Worm (Caenorhabditis elegans) whole organism, early embryonic: ENCODE data around the gene syd-1.

Experiments used
- aly-1 ChIP-seq: sonication (generic microtip); optimal IDR thresholded peaks from 2 replicates; lab custom pipeline; 2016; ENCODE audit warnings: missing genetic modification characterization, missing compliant biosample characterization
- ama-1 ChIP-seq: fragments of 150-350 bp; optimal IDR thresholded peaks from 2 replicates; lab custom pipeline; 2014
- ceh-36 ChIP-seq: sonication (generic microtip); optimal IDR thresholded peaks from 2 replicates; lab custom pipeline; 2016; ENCODE audit warnings: missing genetic modification characterization, inconsistent platforms, missing compliant biosample characterization
- hmbx-1 ChIP-seq: sonication (generic microtip); optimal IDR thresholded peaks from 2 replicates; lab custom pipeline; 2016; ENCODE audit warnings: mild to moderate bottlenecking, missing genetic modification characterization, missing compliant biosample characterization
- hmg-4 ChIP-seq: fragments of 200-800 bp; sonication (Bioruptor generic); optimal IDR thresholded peaks from 2 replicates; lab custom pipeline; 2018; ENCODE audit warnings: mild to moderate bottlenecking, missing genetic modification characterization, missing compliant biosample characterization
- hnd-1 ChIP-seq: sonication (generic microtip); optimal IDR thresholded peaks from 2 replicates; lab custom pipeline; 2016; ENCODE audit warnings: missing genetic modification characterization, missing compliant biosample characterization
- pes-1 ChIP-seq: fragments of 200-800 bp; sonication (Bioruptor generic); IDR thresholded peaks from 2 replicates; pipeline ENCODE4 v1.3.6; 2022; ENCODE audit warnings: missing genetic modification reagents, missing genetic modification characterization, missing compliant biosample characterization
- scrt-1 ChIP-seq: fragments of 200-800 bp; sonication (Bioruptor generic); IDR thresholded peaks from 2 replicates; pipeline ENCODE4 v1.3.6; 2022; ENCODE audit warnings: missing genetic modification characterization, missing compliant biosample characterization
- sea-1 ChIP-seq: fragments of 200-800 bp; sonication (Bioruptor generic); conservative IDR thresholded peaks from 2 replicates; pipeline ENCODE4 v1.3.6; 2022; ENCODE audit warnings: missing genetic modification characterization, missing compliant biosample characterization

ce11 chrII:7613241-7613782, 18.6 kb upstream of the syd-1 start, which contains the start of the genes oig-4 and R07G3.7:
- no peak for TF ChIP-seq sea-1 (GFP tag; lab: Robert Waterston, UW)
- no peak for TF ChIP-seq hmbx-1
- TF ChIP-seq ama-1 (lab: Kevin White, UChicago): no peak
- TF ChIP-seq hnd-1 (tag; lab: Kevin White, UChicago): no peak
- TF ChIP-seq hmg-4: no peak
- TF ChIP-seq scrt-1 (GFP tag; lab: Robert Waterston, UW): no peak
- no peak for TF ChIP-seq aly-1
- no peak for TF ChIP-seq ceh-36 (tag; lab: Kevin White, UChicago)
- no peak for TF ChIP-seq pes-1 (GFP tag; lab: Robert Waterston, UW)
